Fruit fly (Drosophila melanogaster) whole organism, embryonic: Measurements from ENCODE around the gene CG43402.
A peak's percentile ranks its signal among the peaks of the same experiment; 100 is the strongest.

Experiments
- CG10321 ChIP-seq: fragments of 200-800 bp; sonication (Bioruptor generic); IDR thresholded peaks from 2 replicates; pipeline ENCODE4 v1.3.6; 2022; ENCODE audit warnings: missing biosample characterization, missing genetic modification characterization
- CG12236 ChIP-seq: fragments of 200-800 bp; sonication (Bioruptor generic); optimal IDR thresholded peaks from 2 replicates; lab custom pipeline; 2016; ENCODE audit warnings: missing biosample characterization, missing genetic modification characterization
- CG12391 ChIP-seq: fragments of 200-800 bp; sonication (Bioruptor generic); optimal IDR thresholded peaks from 3 replicates; lab custom pipeline; 2018; ENCODE audit warnings: missing biosample characterization, mild to moderate bottlenecking, missing genetic modification characterization, moderate library complexity
- CG13894 ChIP-seq: fragments of 200-800 bp; sonication (Bioruptor generic); optimal IDR thresholded peaks from 3 replicates; lab custom pipeline; 2018; ENCODE audit warnings: missing biosample characterization, mild to moderate bottlenecking, missing genetic modification characterization, moderate library complexity
- CG15514 ChIP-seq: fragments of 200-800 bp; sonication (Bioruptor generic); optimal IDR thresholded peaks from 3 replicates; lab custom pipeline; 2017; ENCODE audit warnings: missing biosample characterization, missing genetic modification characterization, mild to moderate bottlenecking, moderate library complexity, missing genetic modification reagents
- CG1647 ChIP-seq: fragments of 200-800 bp; sonication (Bioruptor generic); optimal IDR thresholded peaks from 3 replicates; lab custom pipeline; 2016; ENCODE audit warnings: missing biosample characterization, missing genetic modification characterization
- CG16863 ChIP-seq: fragments of 200-800 bp; sonication (Bioruptor generic); optimal IDR thresholded peaks from 3 replicates; lab custom pipeline; 2016; ENCODE audit warnings: missing biosample characterization, missing genetic modification characterization
- CG17328 ChIP-seq: fragments of 200-800 bp; sonication (Bioruptor generic); IDR thresholded peaks from 2 replicates; pipeline ENCODE4 v1.3.6; 2022; ENCODE audit warnings: missing biosample characterization, missing genetic modification characterization
- CG31365 ChIP-seq: fragments of 200-800 bp; sonication (Bioruptor generic); optimal IDR thresholded peaks from 2 replicates; lab custom pipeline; 2018; ENCODE audit warnings: missing biosample characterization, mild to moderate bottlenecking, missing genetic modification characterization
- CG3163 ChIP-seq: fragments of 200-800 bp; sonication (Bioruptor generic); optimal IDR thresholded peaks from 3 replicates; lab custom pipeline; 2016; ENCODE audit warnings: missing biosample characterization, missing genetic modification characterization
- CG34224 ChIP-seq: fragments of 200-800 bp; sonication (Bioruptor generic); IDR thresholded peaks from 3 replicates; pipeline ENCODE4 v1.3.6; 2022; ENCODE audit warnings: missing biosample characterization, missing genetic modification characterization; ENCODE audit not compliant: partially characterized antibody
- CG4282 ChIP-seq: fragments of 200-800 bp; sonication (Bioruptor generic); optimal IDR thresholded peaks from 2 replicates; lab custom pipeline; 2016; ENCODE audit warnings: missing biosample characterization, missing genetic modification characterization
- CG4360 ChIP-seq: fragments of 200-800 bp; sonication (Bioruptor generic); IDR thresholded peaks from 2 replicates; pipeline ENCODE4 v1.3.6; 2022; ENCODE audit warnings: missing biosample characterization, missing genetic modification characterization
- CG4730 ChIP-seq: fragments of 200-800 bp; sonication (Bioruptor generic); IDR thresholded peaks from 2 replicates; pipeline ENCODE4 v1.3.6; 2022; ENCODE audit warnings: missing biosample characterization, missing genetic modification characterization
- CG5180 ChIP-seq: fragments of 200-800 bp; sonication (Bioruptor generic); optimal IDR thresholded peaks from 3 replicates; lab custom pipeline; 2017; ENCODE audit warnings: missing biosample characterization, missing genetic modification characterization, mild to moderate bottlenecking, moderate library complexity, missing genetic modification reagents
- CG6175 ChIP-seq: fragments of 200-800 bp; sonication (Bioruptor generic); IDR thresholded peaks from 3 replicates; pipeline ENCODE4 v1.3.6; 2022; ENCODE audit warnings: missing biosample characterization, missing genetic modification characterization
- CG6765 ChIP-seq: fragments of 200-800 bp; sonication (Bioruptor generic); optimal IDR thresholded peaks from 3 replicates; lab custom pipeline; 2017; ENCODE audit warnings: missing biosample characterization, mild to moderate bottlenecking, missing genetic modification characterization
- CG7556 ChIP-seq: fragments of 200-800 bp; sonication (Bioruptor generic); optimal IDR thresholded peaks from 2 replicates; lab custom pipeline; 2017; ENCODE audit warnings: missing biosample characterization, mild to moderate bottlenecking, missing genetic modification characterization
- CG9215 ChIP-seq: fragments of 200-800 bp; sonication (Bioruptor generic); IDR thresholded peaks from 2 replicates; pipeline ENCODE4 v1.3.6; 2022; ENCODE audit warnings: missing biosample characterization, missing genetic modification characterization
- ERR ChIP-seq: fragments of 200-800 bp; sonication (Bioruptor generic); optimal IDR thresholded peaks from 2 replicates; lab custom pipeline; 2016; ENCODE audit warnings: missing biosample characterization, missing genetic modification characterization
- Ets97D ChIP-seq: fragments of 200-800 bp; sonication (Bioruptor generic); optimal IDR thresholded peaks from 3 replicates; lab custom pipeline; 2016; ENCODE audit warnings: missing biosample characterization, missing genetic modification characterization
- Fer2 ChIP-seq: fragments of 200-800 bp; sonication (Bioruptor generic); optimal IDR thresholded peaks from 2 replicates; lab custom pipeline; 2018; ENCODE audit warnings: missing biosample characterization, mild to moderate bottlenecking, missing genetic modification characterization, moderate library complexity
- Hmr ChIP-seq: fragments of 200-800 bp; sonication (Bioruptor generic); optimal IDR thresholded peaks from 3 replicates; lab custom pipeline; 2017; ENCODE audit warnings: mild to moderate bottlenecking, missing biosample characterization, missing genetic modification reagents, missing genetic modification characterization
- Hr78 ChIP-seq, 2 experiments: fragments of 200-800 bp in 1 of 2; fragments of >200 bp in 1 of 2; sonication (Bioruptor generic) in 1 of 2; optimal IDR thresholded peaks; 2 replicates each; lab custom pipeline; 2017 to 2019; ENCODE audit warnings: missing biosample characterization in 2 of 2, missing genetic modification characterization in 2 of 2, mild to moderate bottlenecking in 1 of 2, moderate library complexity in 1 of 2
- Oli ChIP-seq: fragments of 200-800 bp; sonication (Bioruptor generic); optimal IDR thresholded peaks from 2 replicates; lab custom pipeline; 2018; ENCODE audit warnings: missing biosample characterization, mild to moderate bottlenecking, missing genetic modification characterization, moderate library complexity
- Poxn ChIP-seq: fragments of 200-800 bp; sonication (Bioruptor generic); IDR thresholded peaks from 2 replicates; pipeline ENCODE4 v1.3.6; 2022; ENCODE audit warnings: missing biosample characterization, missing genetic modification characterization
- Rfx ChIP-seq: fragments of 200-800 bp; sonication (Bioruptor generic); IDR thresholded peaks from 2 replicates; pipeline ENCODE4 v1.3.6; 2022; ENCODE audit warnings: missing biosample characterization, missing genetic modification characterization
- Rx ChIP-seq: fragments of 200-800 bp; sonication (Bioruptor generic); IDR thresholded peaks from 2 replicates; pipeline ENCODE4 v1.3.6; 2022; ENCODE audit warnings: missing biosample characterization, missing genetic modification characterization
- bowl ChIP-seq: fragments of 200-800 bp; sonication (Bioruptor generic); IDR thresholded peaks from 2 replicates; pipeline ENCODE4 v1.3.6; 2022; ENCODE audit warnings: missing biosample characterization, missing genetic modification characterization
- cad ChIP-seq: fragments of >200 bp; optimal IDR thresholded peaks from 2 replicates; lab custom pipeline; 2017; ENCODE audit warnings: missing biosample characterization, missing genetic modification characterization
- dysf ChIP-seq: fragments of 200-800 bp; sonication (Bioruptor generic); IDR thresholded peaks from 3 replicates; pipeline ENCODE4 v1.3.6; 2022; ENCODE audit warnings: missing biosample characterization, missing genetic modification characterization
- exex ChIP-seq: fragments of 200-800 bp; sonication (Bioruptor generic); optimal IDR thresholded peaks from 4 replicates; lab custom pipeline; 2018; ENCODE audit warnings: missing biosample characterization, mild to moderate bottlenecking, missing genetic modification characterization, moderate library complexity
- fd102C ChIP-seq: fragments of 200-800 bp; sonication (Bioruptor generic); optimal IDR thresholded peaks from 2 replicates; lab custom pipeline; 2018; ENCODE audit warnings: missing biosample characterization, mild to moderate bottlenecking, missing genetic modification characterization, moderate library complexity
- fru ChIP-seq: fragments of >200 bp; optimal IDR thresholded peaks from 2 replicates; lab custom pipeline; 2017
- gce ChIP-seq: fragments of 200-800 bp; sonication (Bioruptor generic); IDR thresholded peaks from 3 replicates; pipeline ENCODE4 v1.3.6; 2022; ENCODE audit warnings: missing biosample characterization, missing genetic modification characterization
- her ChIP-seq: fragments of 200-800 bp; sonication (Bioruptor generic); optimal IDR thresholded peaks from 2 replicates; lab custom pipeline; 2016; ENCODE audit warnings: missing biosample characterization, missing genetic modification characterization
- hkb ChIP-seq, 2 experiments: fragments of 200-800 bp in 1 of 2; fragments of >200 bp in 1 of 2; sonication (Bioruptor generic) in 1 of 2; IDR thresholded peaks in 1 of 2; optimal IDR thresholded peaks in 1 of 2; 2 replicates each; pipeline versions ENCODE4 v1.3.6 to Lab custom; 2017 to 2022; ENCODE audit warnings: missing biosample characterization in 1 of 2, missing genetic modification characterization in 1 of 2
- jumu ChIP-seq: fragments of 200-800 bp; sonication (Bioruptor generic); optimal IDR thresholded peaks from 3 replicates; lab custom pipeline; 2016; ENCODE audit warnings: missing biosample characterization, missing genetic modification characterization
- ken ChIP-seq: fragments of 200-800 bp; sonication (Bioruptor generic); IDR thresholded peaks from 3 replicates; pipeline ENCODE4 v1.3.6; 2022; ENCODE audit warnings: missing biosample characterization, missing genetic modification characterization
- kni ChIP-seq: fragments of 200-800 bp; sonication (Bioruptor generic); optimal IDR thresholded peaks from 3 replicates; lab custom pipeline; 2017; ENCODE audit warnings: mild to moderate bottlenecking, missing biosample characterization, missing genetic modification reagents, missing genetic modification characterization
- nerfin-1 ChIP-seq: fragments of 200-800 bp; sonication (Bioruptor generic); optimal IDR thresholded peaks from 3 replicates; lab custom pipeline; 2019; ENCODE audit warnings: missing biosample characterization, mild to moderate bottlenecking, missing genetic modification characterization, moderate library complexity
- odd ChIP-seq: fragments of 200-800 bp; sonication (Bioruptor generic); optimal IDR thresholded peaks from 2 replicates; lab custom pipeline; 2017; ENCODE audit warnings: missing biosample characterization, mild to moderate bottlenecking, missing genetic modification characterization
- onecut ChIP-seq: fragments of 200-800 bp; sonication (Bioruptor generic); IDR thresholded peaks from 2 replicates; pipeline ENCODE4 v1.3.6; 2022; ENCODE audit warnings: missing biosample characterization, missing genetic modification characterization
- peb ChIP-seq: fragments of 200-800 bp; sonication (Bioruptor generic); IDR thresholded peaks from 2 replicates; pipeline ENCODE4 v1.3.6; 2022; ENCODE audit warnings: missing biosample characterization, missing genetic modification characterization
- pfk ChIP-seq: fragments of 200-800 bp; sonication (Bioruptor generic); optimal IDR thresholded peaks from 2 replicates; lab custom pipeline; 2018; ENCODE audit warnings: missing biosample characterization, mild to moderate bottlenecking, missing genetic modification characterization, moderate library complexity
- psq ChIP-seq: fragments of 200-800 bp; sonication (Bioruptor generic); optimal IDR thresholded peaks from 2 replicates; lab custom pipeline; 2017; ENCODE audit warnings: missing biosample characterization, missing genetic modification characterization
- row ChIP-seq: fragments of 200-800 bp; sonication (Bioruptor generic); IDR thresholded peaks from 3 replicates; pipeline ENCODE4 v1.3.6; 2022; ENCODE audit warnings: missing biosample characterization, missing genetic modification characterization
- tap ChIP-seq: fragments of 200-800 bp; optimal IDR thresholded peaks from 3 replicates; lab custom pipeline; 2019; ENCODE audit warnings: missing biosample characterization, mild to moderate bottlenecking, missing genetic modification characterization, moderate library complexity
- unpg ChIP-seq: fragments of 200-800 bp; sonication (Bioruptor generic); optimal IDR thresholded peaks from 3 replicates; lab custom pipeline; 2018; ENCODE audit warnings: missing biosample characterization, mild to moderate bottlenecking, missing genetic modification characterization, moderate library complexity
- zen ChIP-seq: fragments of 200-800 bp; sonication (Bioruptor generic); optimal IDR thresholded peaks from 3 replicates; lab custom pipeline; 2018; ENCODE audit warnings: missing biosample characterization, mild to moderate bottlenecking, missing genetic modification characterization, moderate library complexity
- zf30C ChIP-seq: fragments of 200-800 bp; sonication (Bioruptor generic); optimal IDR thresholded peaks from 3 replicates; lab custom pipeline; 2018; ENCODE audit warnings: missing biosample characterization, mild to moderate bottlenecking, missing genetic modification characterization

CG43402 gene

DNA sequence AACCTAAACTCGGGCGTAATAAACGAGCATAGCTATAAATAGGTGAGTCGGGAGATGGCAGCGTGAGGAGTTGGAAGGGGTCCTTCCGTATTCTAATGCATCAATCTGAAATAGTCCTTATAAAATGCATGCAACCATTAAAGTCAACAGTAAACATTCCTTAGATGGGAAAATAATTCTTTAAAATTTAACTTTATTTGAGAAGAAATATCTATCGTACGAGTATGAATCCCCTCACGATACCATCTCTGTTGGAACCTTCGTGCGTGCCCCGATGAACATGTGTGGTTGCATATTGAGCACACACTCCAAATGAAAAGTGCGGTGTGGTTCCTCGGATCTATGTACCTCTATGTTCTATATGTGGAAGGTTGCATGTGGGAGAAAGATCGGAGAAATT lies 19.7 kb downstream of the CG43402 start (continued):
- TF ChIP-seq hkb (optimal IDR thresholded peaks at IDR 0.05; lab: Kevin White, UChicago), result no peak
- TF ChIP-seq hkb (GFP tag; IDR thresholded peaks at IDR 0.05; lab: Robert Waterston, UW), result no peak
- TF ChIP-seq gce (GFP tag; lab: Robert Waterston, UW), result no peak
- TF ChIP-seq row (GFP tag; lab: Robert Waterston, UW), result peak; percentile 88
- TF ChIP-seq Hmr (GFP tag; lab: Kevin White, UChicago), result peak; percentile 27
- no peak for TF ChIP-seq zf30C
- peak; percentile 31; the same call in 1 of the 2 replicates for TF ChIP-seq Rx (GFP tag; lab: Robert Waterston, UW)
- peak; percentile 59 for TF ChIP-seq peb (GFP tag; lab: Robert Waterston, UW)
- TF ChIP-seq cad (GFP tag; lab: Kevin White, UChicago), result no peak
- peak; percentile 79 for TF ChIP-seq CG12391 (tag; lab: Kevin White, UChicago)
- no peak for TF ChIP-seq CG13894
- peak; percentile 24 for TF ChIP-seq zen (tag; lab: Kevin White, UChicago)
- no peak for TF ChIP-seq CG4360
- no peak for TF ChIP-seq CG10321 (GFP tag; lab: Robert Waterston, UW)
- TF ChIP-seq jumu (GFP tag; lab: Kevin White, UChicago), result peak; percentile 24
- TF ChIP-seq CG5180 (GFP tag; lab: Kevin White, UChicago), result peak; percentile 82
- no peak for TF ChIP-seq pfk
- TF ChIP-seq her (GFP tag; lab: Kevin White, UChicago), result no peak
- TF ChIP-seq odd (GFP tag; lab: Kevin White, UChicago), result no peak
- no peak for TF ChIP-seq CG1647 (GFP tag; lab: Kevin White, UChicago)
- peak; percentile 25 for TF ChIP-seq fd102C
- 0 out of 3 replicates have a peak, but pooled peaks have one; percentile 11 for TF ChIP-seq dysf (GFP tag; lab: Robert Waterston, UW)
- peak; percentile 36 for TF ChIP-seq unpg (GFP tag; lab: Kevin White, UChicago)
- no peak for TF ChIP-seq CG6175
- TF ChIP-seq psq (GFP tag; lab: Kevin White, UChicago), result no peak
- TF ChIP-seq ERR (GFP tag; lab: Kevin White, UChicago), result no peak
- TF ChIP-seq Fer2, result no peak
- TF ChIP-seq CG3163 (GFP tag; lab: Kevin White, UChicago), result no peak
- TF ChIP-seq Oli (tag; lab: Kevin White, UChicago), result no peak
- peak; percentile 67 for TF ChIP-seq CG34224 (GFP tag; lab: Robert Waterston, UW)
- TF ChIP-seq CG7556 (GFP tag; lab: Kevin White, UChicago), result peak; percentile 53
- TF ChIP-seq CG9215 (GFP tag; lab: Robert Waterston, UW), result no peak
- TF ChIP-seq Poxn (GFP tag; lab: Robert Waterston, UW), result no peak
- TF ChIP-seq CG4730 (GFP tag; lab: Robert Waterston, UW), result peak; percentile 16; the same call in 1 of the 2 replicates
- TF ChIP-seq tap (tag; lab: Kevin White, UChicago), result no peak
- peak; percentile 54 for TF ChIP-seq CG16863 (GFP tag; lab: Kevin White, UChicago)
- TF ChIP-seq CG31365 (tag; lab: Kevin White, UChicago), result no peak
- no peak for TF ChIP-seq CG15514 (GFP tag; lab: Kevin White, UChicago)
- TF ChIP-seq CG6765 (GFP tag; lab: Kevin White, UChicago), result no peak
- TF ChIP-seq nerfin-1, result no peak
- peak; percentile 45; the same call in 2 of the 3 replicates for TF ChIP-seq ken
- TF ChIP-seq exex, result no peak
- TF ChIP-seq bowl (GFP tag; lab: Robert Waterston, UW), result no peak
- peak; percentile 51 for TF ChIP-seq kni (GFP tag; lab: Kevin White, UChicago)
- 0 out of 2 replicates have a peak, but pooled peaks have one; percentile 25 for TF ChIP-seq Rfx (GFP tag; lab: Robert Waterston, UW)
- no peak for TF ChIP-seq CG4282 (GFP tag; lab: Kevin White, UChicago)
- TF ChIP-seq CG12236 (GFP tag; lab: Kevin White, UChicago), result peak; percentile 54
- peak; percentile 85 for TF ChIP-seq CG17328 (GFP tag; lab: Robert Waterston, UW)
- TF ChIP-seq Hr78 (GFP tag; optimal IDR thresholded peaks at IDR 0.05; lab: Kevin White, UChicago), result no peak
- no peak for TF ChIP-seq fru (lab: Kevin White, UChicago)
- no peak for TF ChIP-seq Ets97D (GFP tag; lab: Kevin White, UChicago)
- no peak for TF ChIP-seq onecut
